Fruit fly (Drosophila melanogaster) whole organism, adult: Measurements from ENCODE around the gene CG46396.

Source experiments
- CG12768 ChIP-seq: fragments of 200-800 bp; sonication (Bioruptor generic); optimal IDR thresholded peaks from 2 replicates; lab custom pipeline; 2017; ENCODE audit warnings: missing biosample characterization, missing genetic modification characterization, mild to moderate bottlenecking, moderate library complexity, missing genetic modification reagents
- CG14711 ChIP-seq: fragments of 200-800 bp; sonication (Bioruptor generic); optimal IDR thresholded peaks from 2 replicates; lab custom pipeline; 2018; ENCODE audit warnings: missing biosample characterization, mild to moderate bottlenecking, missing genetic modification characterization, moderate library complexity
- CG1620 ChIP-seq: fragments of 200-800 bp; sonication (Bioruptor generic); optimal IDR thresholded peaks from 2 replicates; lab custom pipeline; 2016; ENCODE audit warnings: missing biosample characterization, missing genetic modification characterization
- CG33017 ChIP-seq: fragments of 200-800 bp; sonication (Bioruptor generic); optimal IDR thresholded peaks from 2 replicates; lab custom pipeline; 2018; ENCODE audit warnings: missing biosample characterization, mild to moderate bottlenecking, missing genetic modification characterization, moderate library complexity
- CG5204 ChIP-seq: fragments of 200-800 bp; sonication (Bioruptor generic); optimal IDR thresholded peaks from 2 replicates; lab custom pipeline; 2016; ENCODE audit warnings: missing biosample characterization, missing genetic modification characterization
- CG7101 ChIP-seq: fragments of 200-800 bp; sonication (Bioruptor generic); optimal IDR thresholded peaks from 2 replicates; lab custom pipeline; 2018; ENCODE audit warnings: missing biosample characterization, mild to moderate bottlenecking, missing genetic modification characterization, moderate library complexity
- Clk ChIP-seq: fragments of 200-800 bp; sonication (Bioruptor generic); optimal IDR thresholded peaks from 2 replicates; lab custom pipeline; 2017; ENCODE audit warnings: missing biosample characterization, missing genetic modification characterization
- Crg-1 ChIP-seq: fragments of 200-800 bp; sonication (Bioruptor generic); optimal IDR thresholded peaks from 2 replicates; lab custom pipeline; 2016; ENCODE audit warnings: missing biosample characterization, missing genetic modification characterization
- Mnt ChIP-seq: fragments of 200-800 bp; sonication (Bioruptor generic); optimal IDR thresholded peaks from 2 replicates; lab custom pipeline; 2016; ENCODE audit warnings: missing biosample characterization, mild to moderate bottlenecking, missing genetic modification characterization
- bab1 ChIP-seq: fragments of 200-800 bp; sonication (Bioruptor generic); optimal IDR thresholded peaks from 3 replicates; lab custom pipeline; 2019; ENCODE audit warnings: missing biosample characterization, mild to moderate bottlenecking, missing genetic modification characterization, moderate library complexity
- cnc ChIP-seq, 2 experiments: fragments of >200 bp; optimal IDR thresholded peaks; 2 replicates each; lab custom pipeline; 2017
- kay ChIP-seq: fragments of 200-800 bp; sonication (Bioruptor generic); peaks from one replicate; lab custom pipeline; 2016; ENCODE audit warnings: missing biosample characterization, missing genetic modification characterization, borderline replicate concordance
- pad ChIP-seq: fragments of 200-800 bp; sonication (Bioruptor generic); optimal IDR thresholded peaks from 3 replicates; lab custom pipeline; 2017; ENCODE audit warnings: missing biosample characterization, missing genetic modification characterization, mild to moderate bottlenecking, moderate library complexity, missing genetic modification reagents
- tj ChIP-seq: fragments of 200-800 bp; sonication (Bioruptor generic); optimal IDR thresholded peaks from 3 replicates; lab custom pipeline; 2017; ENCODE audit warnings: missing biosample characterization, mild to moderate bottlenecking, missing genetic modification characterization, moderate library complexity

DNA sequence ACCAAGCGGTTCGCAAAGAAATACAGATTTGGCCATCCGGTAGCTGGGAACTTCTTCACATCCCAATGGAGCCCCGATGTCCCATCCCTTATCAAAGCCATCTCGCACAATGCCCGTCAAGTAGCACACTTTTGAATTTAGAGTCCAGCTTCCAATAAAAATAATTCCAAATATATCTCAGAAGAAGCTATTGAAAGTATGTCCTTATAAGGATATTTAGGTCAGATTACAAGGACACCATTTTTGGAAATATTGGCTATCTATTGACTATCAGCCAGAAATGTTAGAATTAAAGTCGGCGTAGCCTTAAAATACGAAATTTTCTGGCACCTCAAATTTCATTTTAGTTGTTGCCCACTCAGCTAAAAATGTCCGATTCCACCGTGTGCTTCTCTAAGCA, 38.9 kb downstream of the CG46396 start, which contains the start of gene CG10298:
- TF ChIP-seq cnc (optimal IDR thresholded peaks at IDR 0.05; lab: Kevin White, UChicago) (no peak), CG12768 (GFP tag; lab: Kevin White, UChicago) (no peak), CG5204 (GFP tag; lab: Kevin White, UChicago) (no peak), CG1620 (GFP tag; lab: Kevin White, UChicago) (no peak), pad (no peak), Clk (GFP tag; lab: Kevin White, UChicago) (no peak), CG7101 (tag; lab: Kevin White, UChicago) (no peak), tj (GFP tag; lab: Kevin White, UChicago) (no peak), Mnt (GFP tag; lab: Kevin White, UChicago) (no peak), CG33017 (no peak), kay (GFP tag; lab: Kevin White, UChicago) (no peak), CG14711 (tag; lab: Kevin White, UChicago) (no peak), Crg-1 (GFP tag; lab: Kevin White, UChicago) (no peak), bab1 (GFP tag; lab: Kevin White, UChicago) (no peak)
